Worm (Caenorhabditis elegans) whole organism, early embryonic: ENCODE results near the gene let-4.

Source experiments
- B0310.2 ChIP-seq: sonication (generic microtip); optimal IDR thresholded peaks from 2 replicates; lab custom pipeline; 2016; ENCODE audit warnings: mild to moderate bottlenecking, missing genetic modification characterization, missing compliant biosample characterization
- F13C5.2 ChIP-seq: sonication (generic microtip); optimal IDR thresholded peaks from 2 replicates; lab custom pipeline; 2017; ENCODE audit warnings: mild to moderate bottlenecking, missing genetic modification characterization, inconsistent platforms, missing compliant biosample characterization
- aly-1 ChIP-seq: sonication (generic microtip); optimal IDR thresholded peaks from 2 replicates; lab custom pipeline; 2016; ENCODE audit warnings: missing genetic modification characterization, missing compliant biosample characterization
- ama-1 ChIP-seq: fragments of 150-350 bp; optimal IDR thresholded peaks from 2 replicates; lab custom pipeline; 2014
- ceh-13 ChIP-seq: fragments of 200-800 bp; sonication (Bioruptor generic); optimal IDR thresholded peaks from 2 replicates; lab custom pipeline; 2018; ENCODE audit warnings: mild to moderate bottlenecking, missing genetic modification characterization, missing compliant biosample characterization
- ceh-36 ChIP-seq: sonication (generic microtip); optimal IDR thresholded peaks from 2 replicates; lab custom pipeline; 2016; ENCODE audit warnings: missing genetic modification characterization, inconsistent platforms, missing compliant biosample characterization
- ets-7 ChIP-seq: sonication (generic microtip); optimal IDR thresholded peaks from 2 replicates; lab custom pipeline; 2016; ENCODE audit warnings: missing genotype, missing genetic modification characterization, missing compliant biosample characterization
- flt-1 ChIP-seq: fragments of 200-800 bp; sonication (Bioruptor generic); IDR thresholded peaks from 2 replicates; pipeline ENCODE4 v1.3.6; 2022; ENCODE audit warnings: missing genetic modification characterization, missing compliant biosample characterization
- hmbx-1 ChIP-seq: sonication (generic microtip); optimal IDR thresholded peaks from 2 replicates; lab custom pipeline; 2016; ENCODE audit warnings: mild to moderate bottlenecking, missing genetic modification characterization, missing compliant biosample characterization
- hmg-4 ChIP-seq: fragments of 200-800 bp; sonication (Bioruptor generic); optimal IDR thresholded peaks from 2 replicates; lab custom pipeline; 2018; ENCODE audit warnings: mild to moderate bottlenecking, missing genetic modification characterization, missing compliant biosample characterization
- hnd-1 ChIP-seq: sonication (generic microtip); optimal IDR thresholded peaks from 2 replicates; lab custom pipeline; 2016; ENCODE audit warnings: missing genetic modification characterization, missing compliant biosample characterization
- pes-1 ChIP-seq: fragments of 200-800 bp; sonication (Bioruptor generic); IDR thresholded peaks from 2 replicates; pipeline ENCODE4 v1.3.6; 2022; ENCODE audit warnings: missing genetic modification reagents, missing genetic modification characterization, missing compliant biosample characterization
- scrt-1 ChIP-seq: fragments of 200-800 bp; sonication (Bioruptor generic); IDR thresholded peaks from 2 replicates; pipeline ENCODE4 v1.3.6; 2022; ENCODE audit warnings: missing genetic modification characterization, missing compliant biosample characterization
- sea-1 ChIP-seq: fragments of 200-800 bp; sonication (Bioruptor generic); conservative IDR thresholded peaks from 2 replicates; pipeline ENCODE4 v1.3.6; 2022; ENCODE audit warnings: missing genetic modification characterization, missing compliant biosample characterization
- tbx-11 ChIP-seq: fragments of 200-800 bp; sonication (Bioruptor generic); IDR thresholded peaks from 2 replicates; pipeline ENCODE4 v1.3.6; 2022; ENCODE audit warnings: missing genetic modification characterization, missing compliant biosample characterization
- tbx-37 ChIP-seq: fragments of 200-800 bp; sonication (Bioruptor generic); conservative IDR thresholded peaks from 2 replicates; pipeline ENCODE4 v1.3.6; 2022; ENCODE audit warnings: missing genetic modification reagents, missing genetic modification characterization, missing compliant biosample characterization
- tra-4 ChIP-seq: sonication (generic microtip); optimal IDR thresholded peaks from 2 replicates; lab custom pipeline; 2017; ENCODE audit warnings: missing genetic modification characterization, missing compliant biosample characterization

let-4 gene

DNA sequence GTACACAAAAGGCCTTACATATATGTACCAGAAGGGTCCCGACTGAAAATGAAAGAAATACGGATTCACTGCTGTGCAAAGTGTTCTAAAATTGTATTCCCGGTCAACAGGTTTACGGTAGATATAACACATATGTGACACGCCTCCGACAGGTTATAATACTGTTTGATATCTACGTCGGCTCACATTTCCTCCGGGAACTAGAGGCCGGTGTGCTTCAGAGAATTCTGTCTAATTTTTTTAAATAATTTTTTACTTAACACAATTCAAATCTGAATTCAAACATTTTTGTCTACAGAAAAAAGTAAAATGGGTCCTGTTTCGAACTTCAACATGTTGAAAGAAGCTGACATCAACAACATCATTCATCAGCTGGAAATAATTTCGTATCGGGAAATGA, 34.5 kb upstream of the let-4 start, which contains the start of gene T24C2.3:
Gene T24C2.3, plus strand, starts transcription at position 301 of the 400 bp plus-strand sequence.
- no peak for TF ChIP-seq tbx-37
- no peak for TF ChIP-seq scrt-1
- no peak for TF ChIP-seq B0310.2
- TF ChIP-seq ama-1 (lab: Kevin White, UChicago), result no peak
- TF ChIP-seq sea-1 (GFP tag; lab: Robert Waterston, UW), result no peak
- no peak for TF ChIP-seq ceh-13 (GFP tag; lab: Kevin White, UChicago)
- TF ChIP-seq aly-1 (tag; lab: Kevin White, UChicago), result no peak
- no peak for TF ChIP-seq flt-1 (GFP tag; lab: Robert Waterston, UW)
- no peak for TF ChIP-seq ets-7
- TF ChIP-seq pes-1, result no peak
- no peak for TF ChIP-seq tra-4 (tag; lab: Kevin White, UChicago)
- no peak for TF ChIP-seq hnd-1 (tag; lab: Kevin White, UChicago)

DNA sequence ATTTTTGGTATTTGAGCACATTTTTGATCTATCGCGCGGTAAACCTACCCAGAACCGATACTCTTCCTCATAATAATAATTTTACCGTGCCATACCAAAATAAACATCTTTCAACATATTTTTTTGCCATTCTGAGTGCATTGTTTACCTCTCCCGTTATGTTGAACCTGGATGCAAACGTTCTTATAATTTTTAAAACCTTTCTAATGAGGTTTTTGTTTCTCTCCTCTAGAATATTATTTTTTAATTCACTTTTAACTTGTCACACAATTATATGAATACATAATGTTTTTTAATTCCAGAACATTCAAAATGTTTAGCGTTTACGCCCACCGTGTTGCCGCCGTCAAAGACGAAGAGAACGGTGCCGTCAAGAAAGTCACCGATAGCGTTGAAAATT, 32.2 kb upstream of the let-4 start, which contains the start of gene enri-2:
Gene enri-2, plus strand, starts transcription at position 301 of the 400 bp plus-strand sequence.
- TF ChIP-seq tra-4 (tag; lab: Kevin White, UChicago) (no peak), tbx-37 (no peak), pes-1 (no peak), F13C5.2 (tag; lab: Kevin White, UChicago) (no peak), hnd-1 (tag; lab: Kevin White, UChicago) (no peak), tbx-11 (GFP tag; lab: Robert Waterston, UW) (no peak), ama-1 (lab: Kevin White, UChicago) (no peak), hmbx-1 (tag; lab: Kevin White, UChicago) (no peak)

DNA sequence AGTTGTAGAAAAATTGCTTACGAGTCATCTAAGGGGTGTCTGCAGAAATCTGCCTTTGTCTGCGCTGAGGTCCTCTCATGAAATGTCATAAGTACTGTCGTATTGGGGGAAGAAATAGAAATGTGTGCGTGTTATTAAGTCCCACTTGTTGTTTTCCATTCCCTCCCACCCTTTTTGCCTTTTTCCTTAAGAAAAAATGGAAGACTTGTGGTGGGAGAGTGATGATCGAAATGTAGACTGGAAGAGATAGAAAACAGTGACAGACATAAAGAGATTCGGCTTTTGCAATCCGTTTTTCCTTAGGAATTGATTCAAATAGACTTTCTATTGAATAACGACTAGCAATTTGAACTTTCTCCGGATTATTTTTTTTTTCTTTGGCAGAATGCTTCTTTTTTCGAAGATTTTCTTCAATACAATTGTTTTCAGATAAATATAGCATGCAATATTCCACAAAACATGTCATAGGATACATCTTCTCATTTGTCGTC, 28.0 kb upstream of the let-4 start, which contains the start of gene ram-5:
Gene ram-5, plus strand, starts transcription at position 441 of the 491 bp plus-strand sequence.
- no peak for TF ChIP-seq hmg-4 (GFP tag; lab: Kevin White, UChicago)
- no peak for TF ChIP-seq ceh-36 (tag; lab: Kevin White, UChicago)
- TF ChIP-seq F13C5.2 (tag; lab: Kevin White, UChicago), result no peak
- TF ChIP-seq B0310.2, result no peak
- no peak for TF ChIP-seq tbx-11 (GFP tag; lab: Robert Waterston, UW)
- TF ChIP-seq tbx-37, result no peak
- TF ChIP-seq tra-4 (tag; lab: Kevin White, UChicago), result no peak
- TF ChIP-seq hnd-1 (tag; lab: Kevin White, UChicago), result no peak
- TF ChIP-seq scrt-1, result no peak
- TF ChIP-seq flt-1 (GFP tag; lab: Robert Waterston, UW), result no peak
- no peak for TF ChIP-seq pes-1
- no peak for TF ChIP-seq ama-1 (lab: Kevin White, UChicago)
- no peak for TF ChIP-seq hmbx-1 (tag; lab: Kevin White, UChicago)
- no peak for TF ChIP-seq sea-1 (GFP tag; lab: Robert Waterston, UW)
- TF ChIP-seq aly-1 (tag; lab: Kevin White, UChicago), result no peak
- TF ChIP-seq ceh-13 (GFP tag; lab: Kevin White, UChicago), result no peak
- TF ChIP-seq ets-7, result no peak

DNA sequence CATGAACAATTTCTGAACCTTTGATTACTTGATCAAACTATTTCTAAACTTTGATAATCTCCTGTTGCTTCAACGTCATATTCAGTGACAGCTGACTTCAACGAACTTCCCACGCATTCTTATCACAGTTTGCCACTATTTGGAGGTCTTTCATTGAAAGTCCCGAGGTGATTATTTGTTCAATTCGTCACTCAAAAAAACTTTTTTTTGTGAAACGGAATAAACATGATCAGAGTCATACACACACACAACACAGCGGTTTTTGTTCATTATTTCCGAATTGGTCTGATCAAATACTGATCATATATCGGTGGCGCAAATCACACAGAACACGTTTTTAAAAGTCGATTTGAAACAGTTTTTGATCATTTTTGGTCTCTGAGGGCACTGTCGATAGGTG, 21.3 kb upstream of the let-4 start:
- no peak for TF ChIP-seq B0310.2
- no peak for TF ChIP-seq scrt-1
- TF ChIP-seq F13C5.2 (tag; lab: Kevin White, UChicago), result no peak
- TF ChIP-seq hmg-4 (GFP tag; lab: Kevin White, UChicago), result no peak
- TF ChIP-seq ceh-13 (GFP tag; lab: Kevin White, UChicago), result no peak
- TF ChIP-seq sea-1 (GFP tag; lab: Robert Waterston, UW), result no peak
- no peak for TF ChIP-seq tbx-11 (GFP tag; lab: Robert Waterston, UW)
- TF ChIP-seq hnd-1 (tag; lab: Kevin White, UChicago), result no peak

DNA sequence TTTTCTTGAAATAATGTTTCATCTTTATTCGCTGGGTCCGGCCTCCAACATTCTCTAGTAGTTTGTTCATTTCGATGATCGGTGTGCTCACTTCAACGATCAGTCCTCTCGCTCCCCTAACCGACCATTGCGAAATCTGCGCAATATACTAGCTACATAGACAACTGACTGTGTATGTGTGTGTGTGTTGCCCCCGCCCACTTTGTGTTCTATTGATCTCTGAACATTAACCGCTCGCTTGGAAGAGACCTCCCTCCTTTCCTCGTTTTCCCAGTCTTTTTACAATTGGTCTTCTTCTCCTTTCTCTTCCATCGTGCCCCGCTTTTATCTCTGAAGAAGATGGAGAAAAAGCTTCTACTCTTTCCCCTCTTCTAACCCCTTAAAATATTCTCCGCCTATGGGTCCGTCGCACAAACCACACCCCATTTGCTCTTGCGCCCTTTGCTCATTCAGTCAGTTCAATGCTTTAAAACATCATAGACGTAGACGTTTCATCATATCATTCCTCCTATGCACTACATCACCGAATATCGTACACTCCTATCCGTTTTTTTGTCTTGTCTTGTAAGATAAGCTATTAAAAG, 20.3 kb upstream of the let-4 start:
- no peak for TF ChIP-seq hnd-1 (tag; lab: Kevin White, UChicago)
- TF ChIP-seq sea-1 (GFP tag; lab: Robert Waterston, UW), result no peak
- TF ChIP-seq F13C5.2 (tag; lab: Kevin White, UChicago), result no peak
- TF ChIP-seq B0310.2, result no peak
- no peak for TF ChIP-seq tra-4 (tag; lab: Kevin White, UChicago)
- TF ChIP-seq aly-1 (tag; lab: Kevin White, UChicago), result no peak
- TF ChIP-seq hmbx-1 (tag; lab: Kevin White, UChicago), result no peak
- no peak for TF ChIP-seq tbx-37
- TF ChIP-seq pes-1, result no peak
- no peak for TF ChIP-seq hmg-4 (GFP tag; lab: Kevin White, UChicago)
- TF ChIP-seq ceh-36 (tag; lab: Kevin White, UChicago), result no peak
- TF ChIP-seq ama-1 (lab: Kevin White, UChicago), result no peak
- TF ChIP-seq ets-7, result no peak

DNA sequence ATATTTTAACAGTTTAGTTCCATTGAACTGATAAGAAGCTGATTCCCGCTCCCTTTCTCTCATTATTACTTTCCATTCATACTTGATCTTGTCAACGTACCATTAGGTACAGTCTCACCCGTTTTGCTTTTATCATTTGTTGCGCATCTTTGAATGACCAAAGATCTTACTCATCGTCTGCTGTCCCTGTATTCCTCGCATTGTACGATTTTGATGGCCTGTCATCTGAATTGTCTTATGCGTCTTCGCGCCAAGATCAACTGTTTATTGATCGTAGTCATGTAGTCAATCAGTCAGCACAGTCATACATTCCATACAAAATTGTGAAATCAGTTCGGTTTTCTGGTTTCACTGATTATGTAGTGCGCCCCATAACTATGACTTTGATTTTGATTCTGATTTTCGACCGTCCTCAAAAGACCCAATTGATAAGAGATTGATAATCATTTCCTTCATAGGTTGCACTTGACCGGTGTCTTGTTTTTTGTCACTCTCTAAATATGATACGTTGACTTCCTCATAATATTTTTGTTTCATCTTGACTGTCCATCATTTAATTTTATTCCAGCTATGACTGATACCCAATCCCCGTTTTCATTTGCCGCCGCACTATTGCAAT, 19.7 kb upstream of the let-4 start, which contains the start of gene nhr-3:
Gene nhr-3, plus strand, starts transcription at position 569 of the 619 bp plus-strand sequence.
- TF ChIP-seq tra-4 (tag; lab: Kevin White, UChicago), result no peak
- no peak for TF ChIP-seq hmg-4 (GFP tag; lab: Kevin White, UChicago)
- no peak for TF ChIP-seq flt-1 (GFP tag; lab: Robert Waterston, UW)
- TF ChIP-seq ceh-36 (tag; lab: Kevin White, UChicago), result no peak
- TF ChIP-seq sea-1 (GFP tag; lab: Robert Waterston, UW), result no peak
- TF ChIP-seq tbx-11 (GFP tag; lab: Robert Waterston, UW), result no peak
- TF ChIP-seq aly-1 (tag; lab: Kevin White, UChicago), result no peak
- TF ChIP-seq scrt-1, result no peak
- no peak for TF ChIP-seq pes-1
- TF ChIP-seq F13C5.2 (tag; lab: Kevin White, UChicago), result no peak
- TF ChIP-seq hnd-1 (tag; lab: Kevin White, UChicago), result no peak

DNA sequence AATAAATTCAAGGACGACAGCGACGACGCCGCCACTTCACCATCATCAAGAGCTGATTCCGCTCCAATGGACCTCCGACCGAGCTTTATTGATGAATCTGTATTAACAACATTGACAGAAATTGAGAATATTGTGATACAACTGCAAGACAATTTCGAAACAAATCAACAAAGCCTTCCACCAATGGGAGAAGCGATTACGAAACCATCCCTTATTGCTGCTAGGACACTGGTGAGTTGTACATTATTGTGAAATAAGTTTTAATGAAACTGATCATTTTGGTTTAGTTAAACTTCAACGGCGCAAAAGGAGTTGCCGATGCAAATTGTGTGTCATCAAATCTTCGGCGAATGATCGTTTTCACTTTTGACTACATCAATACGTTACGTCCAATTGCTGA, 18.7 kb upstream of the let-4 start:
- TF ChIP-seq tbx-11 (GFP tag; lab: Robert Waterston, UW) (no peak), ets-7 (no peak), pes-1 (no peak), ama-1 (lab: Kevin White, UChicago) (no peak), F13C5.2 (tag; lab: Kevin White, UChicago) (no peak), aly-1 (tag; lab: Kevin White, UChicago) (no peak), flt-1 (GFP tag; lab: Robert Waterston, UW) (no peak), hmg-4 (GFP tag; lab: Kevin White, UChicago) (no peak), hmbx-1 (tag; lab: Kevin White, UChicago) (no peak), ceh-13 (GFP tag; lab: Kevin White, UChicago) (no peak), hnd-1 (tag; lab: Kevin White, UChicago) (no peak), tra-4 (tag; lab: Kevin White, UChicago) (no peak), ceh-36 (tag; lab: Kevin White, UChicago) (no peak), scrt-1 (no peak), sea-1 (GFP tag; lab: Robert Waterston, UW) (no peak), B0310.2 (no peak), tbx-37 (no peak)
